Fruit fly (Drosophila melanogaster) whole organism, prepupa: ENCODE measurements around the gene CG6126.

ENCODE experiments used
- Blimp-1 ChIP-seq: fragments of 200-800 bp; sonication (Bioruptor generic); optimal IDR thresholded peaks from 3 replicates; lab custom pipeline; 2017; ENCODE audit warnings: missing biosample characterization, missing genetic modification characterization, mild to moderate bottlenecking, moderate library complexity, missing genetic modification reagents
- CG10631 ChIP-seq: fragments of 200-800 bp; sonication (Bioruptor generic); optimal IDR thresholded peaks from 2 replicates; lab custom pipeline; 2016; ENCODE audit warnings: missing biosample characterization, missing genetic modification characterization
- CG10669 ChIP-seq: fragments of 200-800 bp; sonication (Bioruptor generic); optimal IDR thresholded peaks from 3 replicates; lab custom pipeline; 2018; ENCODE audit warnings: missing biosample characterization, mild to moderate bottlenecking, missing genetic modification characterization, moderate library complexity
- CG11294 ChIP-seq: fragments of 200-800 bp; sonication (Bioruptor generic); IDR thresholded peaks from 2 replicates; pipeline ENCODE4 v1.3.6; 2022; ENCODE audit warnings: missing biosample characterization, missing genetic modification characterization
- CG11902 ChIP-seq: fragments of 200-800 bp; sonication (Bioruptor generic); optimal IDR thresholded peaks from 3 replicates; lab custom pipeline; 2016; ENCODE audit warnings: missing biosample characterization, missing genetic modification characterization
- CG15336 ChIP-seq: fragments of 200-800 bp; sonication (Bioruptor generic); IDR thresholded peaks from 2 replicates; pipeline ENCODE4 v1.3.6; 2022; ENCODE audit warnings: missing biosample characterization, missing genetic modification characterization
- CG1621 ChIP-seq: fragments of 200-800 bp; sonication (Bioruptor generic); optimal IDR thresholded peaks from 3 replicates; lab custom pipeline; 2018; ENCODE audit warnings: missing biosample characterization, mild to moderate bottlenecking, missing genetic modification characterization
- CG16779 ChIP-seq: fragments of 200-800 bp; sonication (Bioruptor generic); optimal IDR thresholded peaks from 3 replicates; lab custom pipeline; 2017; ENCODE audit warnings: missing biosample characterization, mild to moderate bottlenecking, missing genetic modification characterization
- CG3032 ChIP-seq: fragments of 200-800 bp; optimal IDR thresholded peaks from 2 replicates; lab custom pipeline; 2019; ENCODE audit warnings: missing biosample characterization, mild to moderate bottlenecking, missing genetic modification characterization, moderate library complexity
- CG32006 ChIP-seq: fragments of 200-800 bp; sonication (Bioruptor generic); optimal IDR thresholded peaks from 3 replicates; lab custom pipeline; 2017; ENCODE audit warnings: missing biosample characterization, mild to moderate bottlenecking, missing genetic modification characterization
- CG34406 ChIP-seq: fragments of 200-800 bp; sonication (Bioruptor generic); optimal IDR thresholded peaks from 3 replicates; lab custom pipeline; 2016; ENCODE audit warnings: missing biosample characterization, missing genetic modification characterization
- CG3919 ChIP-seq: fragments of 200-800 bp; sonication (Bioruptor generic); optimal IDR thresholded peaks from 3 replicates; lab custom pipeline; 2016; ENCODE audit warnings: missing biosample characterization, missing genetic modification characterization
- CG4318 ChIP-seq: fragments of 200-800 bp; sonication (Bioruptor generic); optimal IDR thresholded peaks from 3 replicates; lab custom pipeline; 2017; ENCODE audit warnings: missing biosample characterization, mild to moderate bottlenecking, missing genetic modification characterization
- CG6163 ChIP-seq: fragments of 200-800 bp; sonication (Bioruptor generic); IDR thresholded peaks from 3 replicates; pipeline ENCODE4 v1.3.6; 2022; ENCODE audit warnings: missing biosample characterization, missing genetic modification characterization
- CG6276 ChIP-seq: fragments of 200-800 bp; sonication (Bioruptor generic); optimal IDR thresholded peaks from 2 replicates; lab custom pipeline; 2017; ENCODE audit warnings: missing biosample characterization, mild to moderate bottlenecking, missing genetic modification characterization
- CG6792 ChIP-seq: fragments of 200-800 bp; sonication (Bioruptor generic); optimal IDR thresholded peaks from 3 replicates; lab custom pipeline; 2016; ENCODE audit warnings: missing biosample characterization, missing genetic modification characterization
- CG6808 ChIP-seq: fragments of 200-800 bp; sonication (Bioruptor generic); optimal IDR thresholded peaks from 3 replicates; lab custom pipeline; 2017; ENCODE audit warnings: missing biosample characterization, missing genetic modification characterization, mild to moderate bottlenecking, moderate library complexity, missing genetic modification reagents
- CG7368 ChIP-seq: fragments of 200-800 bp; sonication (Bioruptor generic); optimal IDR thresholded peaks from 3 replicates; lab custom pipeline; 2016; ENCODE audit warnings: missing biosample characterization, missing genetic modification characterization
- CG8119 ChIP-seq: fragments of 200-800 bp; sonication (Bioruptor generic); IDR thresholded peaks from 3 replicates; pipeline ENCODE4 v1.3.6; 2022; ENCODE audit warnings: missing biosample characterization, missing genetic modification characterization
- CG8319 ChIP-seq: fragments of 200-800 bp; sonication (Bioruptor generic); optimal IDR thresholded peaks from 3 replicates; lab custom pipeline; 2016; ENCODE audit warnings: missing biosample characterization, missing genetic modification characterization
- CG8632 ChIP-seq: fragments of 200-800 bp; sonication (Bioruptor generic); optimal IDR thresholded peaks from 3 replicates; lab custom pipeline; 2016; ENCODE audit warnings: missing biosample characterization, missing genetic modification characterization
- CG9139 ChIP-seq: fragments of 200-800 bp; sonication (Bioruptor generic); optimal IDR thresholded peaks from 3 replicates; lab custom pipeline; 2017; ENCODE audit warnings: missing biosample characterization, mild to moderate bottlenecking, missing genetic modification characterization
- Eip75B ChIP-seq: fragments of 200-800 bp; sonication (Bioruptor generic); optimal IDR thresholded peaks from 3 replicates; lab custom pipeline; 2016; ENCODE audit warnings: missing biosample characterization, missing genetic modification characterization
- Eip78C ChIP-seq: fragments of 200-800 bp; sonication (Bioruptor generic); peaks from one replicate; lab custom pipeline; 2016; ENCODE audit warnings: missing biosample characterization, missing genetic modification characterization
- Ets21C ChIP-seq: fragments of 200-800 bp; sonication (Bioruptor generic); optimal IDR thresholded peaks from 3 replicates; lab custom pipeline; 2016; ENCODE audit warnings: missing biosample characterization, missing genetic modification characterization
- Ets96B ChIP-seq: fragments of 200-800 bp; optimal IDR thresholded peaks from 2 replicates; lab custom pipeline; 2019; ENCODE audit warnings: missing biosample characterization, mild to moderate bottlenecking, missing genetic modification characterization, moderate library complexity
- Hr38 ChIP-seq: sonication (Bioruptor generic); optimal IDR thresholded peaks from 2 replicates; lab custom pipeline; 2016; ENCODE audit warnings: missing biosample characterization, missing genetic modification characterization
- Hr39 ChIP-seq: fragments of 200-800 bp; sonication (Bioruptor generic); optimal IDR thresholded peaks from 2 replicates; lab custom pipeline; 2016; ENCODE audit warnings: missing biosample characterization, missing genetic modification characterization
- Lpt ChIP-seq: fragments of 200-800 bp; sonication (Bioruptor generic); optimal IDR thresholded peaks from 3 replicates; lab custom pipeline; 2016; ENCODE audit warnings: missing biosample characterization, missing genetic modification characterization
- Met ChIP-seq: fragments of 200-800 bp; sonication (Bioruptor generic); optimal IDR thresholded peaks from 3 replicates; lab custom pipeline; 2016; ENCODE audit warnings: missing biosample characterization, missing genetic modification characterization
- Smox ChIP-seq: fragments of 200-800 bp; sonication (Bioruptor generic); optimal IDR thresholded peaks from 3 replicates; lab custom pipeline; 2016; ENCODE audit warnings: missing biosample characterization, missing genetic modification characterization
- Sox102F ChIP-seq: fragments of 200-800 bp; sonication (Bioruptor generic); optimal IDR thresholded peaks from 2 replicates; lab custom pipeline; 2016; ENCODE audit warnings: missing biosample characterization, mild to moderate bottlenecking, missing genetic modification characterization
- Sox15 ChIP-seq: fragments of 200-800 bp; sonication (Bioruptor generic); optimal IDR thresholded peaks from 3 replicates; lab custom pipeline; 2016; ENCODE audit warnings: missing biosample characterization, missing genetic modification characterization
- achi ChIP-seq: fragments of 200-800 bp; sonication (Bioruptor generic); optimal IDR thresholded peaks from 3 replicates; lab custom pipeline; 2016; ENCODE audit warnings: missing biosample characterization, missing genetic modification characterization
- acj6 ChIP-seq: fragments of 200-800 bp; sonication (Bioruptor generic); optimal IDR thresholded peaks from 3 replicates; lab custom pipeline; 2016; ENCODE audit warnings: missing biosample characterization, missing genetic modification characterization
- dac ChIP-seq: fragments of 200-800 bp; sonication (Bioruptor generic); optimal IDR thresholded peaks from 2 replicates; lab custom pipeline; 2017; ENCODE audit warnings: missing biosample characterization, mild to moderate bottlenecking, missing genetic modification characterization
- esn ChIP-seq: fragments of 200-800 bp; sonication (Bioruptor generic); optimal IDR thresholded peaks from 2 replicates; lab custom pipeline; 2016; ENCODE audit warnings: missing biosample characterization, mild to moderate bottlenecking, missing genetic modification characterization, moderate library complexity
- fd59A ChIP-seq: fragments of 200-800 bp; sonication (Bioruptor generic); optimal IDR thresholded peaks from 2 replicates; lab custom pipeline; 2017; ENCODE audit warnings: missing biosample characterization, mild to moderate bottlenecking, missing genetic modification characterization, missing genetic modification reagents
- fd85E ChIP-seq: fragments of 200-800 bp; sonication (Bioruptor generic); optimal IDR thresholded peaks from 3 replicates; lab custom pipeline; 2016; ENCODE audit warnings: missing biosample characterization, missing genetic modification characterization
- fkh ChIP-seq: fragments of 200-800 bp; sonication (Bioruptor generic); optimal IDR thresholded peaks from 3 replicates; lab custom pipeline; 2017; ENCODE audit warnings: missing biosample characterization, mild to moderate bottlenecking, missing genetic modification characterization, moderate library complexity
- lz ChIP-seq: fragments of 200-800 bp; sonication (Bioruptor generic); optimal IDR thresholded peaks from 3 replicates; lab custom pipeline; 2016; ENCODE audit warnings: missing biosample characterization, missing genetic modification characterization
- net ChIP-seq: fragments of 200-800 bp; sonication (Bioruptor generic); optimal IDR thresholded peaks from 3 replicates; lab custom pipeline; 2016; ENCODE audit warnings: missing biosample characterization, missing genetic modification characterization
- pdm3 ChIP-seq: fragments of 200-800 bp; sonication (Bioruptor generic); optimal IDR thresholded peaks from 3 replicates; lab custom pipeline; 2016; ENCODE audit warnings: missing biosample characterization, missing genetic modification characterization
- salr ChIP-seq, 2 experiments: fragments of 200-800 bp; sonication (Bioruptor generic); optimal IDR thresholded peaks; 3 replicates each; lab custom pipeline; 2016 to 2018; ENCODE audit warnings: missing biosample characterization in 2 of 2, missing genetic modification characterization in 2 of 2, mild to moderate bottlenecking in 1 of 2
- svp ChIP-seq: fragments of 200-800 bp; sonication (Bioruptor generic); peaks from one replicate; lab custom pipeline; 2016; ENCODE audit warnings: missing biosample characterization, missing genetic modification characterization
- topi ChIP-seq: fragments of 200-800 bp; sonication (Bioruptor generic); optimal IDR thresholded peaks from 3 replicates; lab custom pipeline; 2016; ENCODE audit warnings: missing biosample characterization, missing genetic modification characterization
- vri ChIP-seq: fragments of 200-800 bp; sonication (Bioruptor generic); optimal IDR thresholded peaks from 3 replicates; lab custom pipeline; 2016; ENCODE audit warnings: missing biosample characterization, mild to moderate bottlenecking, missing genetic modification characterization

The CG6126 gene

DNA sequence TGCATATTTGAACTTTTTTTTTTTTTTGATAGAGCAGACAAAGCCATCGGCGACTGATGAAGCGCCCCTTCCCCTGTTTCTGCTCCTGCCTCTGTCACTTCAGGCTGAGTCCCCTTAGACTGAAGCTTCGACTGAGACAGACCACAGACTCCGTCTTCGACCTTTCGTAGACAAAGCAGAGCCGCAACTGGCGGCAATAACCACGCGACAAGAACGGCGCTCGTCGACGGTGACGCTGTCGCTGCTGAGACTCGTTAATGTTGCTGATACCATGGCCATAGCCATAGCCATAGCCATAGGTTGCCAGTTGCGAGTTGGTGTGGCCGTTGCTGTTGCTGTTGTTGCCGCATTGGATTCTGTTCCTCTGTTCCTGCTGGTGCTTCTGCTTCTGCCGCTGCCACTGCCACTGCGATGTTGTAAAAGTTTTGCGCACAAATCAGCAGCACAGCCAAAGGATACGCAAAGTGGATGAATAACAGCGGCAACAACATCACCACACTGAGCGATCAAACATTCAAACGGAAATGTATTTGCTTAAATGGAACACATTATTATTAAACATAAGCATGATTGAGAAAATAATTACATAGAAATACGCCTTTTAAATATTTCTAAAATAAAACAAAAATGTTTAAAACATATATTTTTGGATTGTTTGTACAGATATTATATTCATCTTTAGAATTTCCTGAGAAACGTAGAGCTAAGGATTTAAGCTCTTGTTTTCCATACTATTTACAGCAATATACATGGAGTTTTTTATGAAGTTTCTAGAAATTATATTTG lies 20.6 kb upstream of the CG6126 start (continued):
- TF ChIP-seq CG16779 (tag; lab: Kevin White, UChicago) (peak; percentile 70), Met (GFP tag; lab: Kevin White, UChicago) (peak; percentile 51), CG6163 (peak; percentile 16; the same call in 1 of the 3 replicates), CG3919 (peak; percentile 74), CG9139 (peak; percentile 39), lz (GFP tag; lab: Kevin White, UChicago) (peak; percentile 3), Ets96B (tag; lab: Kevin White, UChicago) (peak; percentile 92), CG10631 (GFP tag; lab: Kevin White, UChicago) (peak; percentile 88), CG34406 (no peak), CG32006 (GFP tag; lab: Kevin White, UChicago) (peak; percentile 91), CG11294 (no peak), CG10669 (peak; percentile 79), CG6276 (GFP tag; lab: Kevin White, UChicago) (peak; percentile 78), Smox (GFP tag; lab: Kevin White, UChicago) (peak; percentile 16), Hr39 (GFP tag; lab: Kevin White, UChicago) (no peak), esn (GFP tag; lab: Kevin White, UChicago) (peak; percentile 28), Ets21C (GFP tag; lab: Kevin White, UChicago) (no peak), pdm3 (GFP tag; lab: Kevin White, UChicago) (peak; percentile 62), fd59A (GFP tag; lab: Kevin White, UChicago) (no peak), net (GFP tag; lab: Kevin White, UChicago) (peak; percentile 65), vri (GFP tag; lab: Kevin White, UChicago) (no peak), fd85E (GFP tag; lab: Kevin White, UChicago) (no peak), acj6 (GFP tag; lab: Kevin White, UChicago) (peak; percentile 63), dac (GFP tag; lab: Kevin White, UChicago) (peak; percentile 69), topi (GFP tag; lab: Kevin White, UChicago) (peak; percentile 48), CG3032 (tag; lab: Kevin White, UChicago) (peak; percentile 87), CG1621 (tag; lab: Kevin White, UChicago) (peak; percentile 24), fkh (GFP tag; lab: Kevin White, UChicago) (no peak), Lpt (GFP tag; lab: Kevin White, UChicago) (peak; percentile 70), CG6808 (peak; percentile 74), salr (GFP tag; optimal IDR thresholded peaks at IDR 0.05; lab: Kevin White, UChicago) (peak in 1 of 2 experiments; percentile 89), CG6792 (peak; percentile 38), Hr38 (GFP tag; lab: Kevin White, UChicago) (no peak), Eip78C (GFP tag; lab: Kevin White, UChicago) (peak; percentile 90), CG11902 (GFP tag; lab: Kevin White, UChicago) (no peak), CG8632 (GFP tag; lab: Kevin White, UChicago) (peak; percentile 61), CG15336 (GFP tag; lab: Robert Waterston, UW) (no peak; the same call in 1 of the 2 replicates), svp (GFP tag; lab: Kevin White, UChicago) (peak; percentile 74), Eip75B (GFP tag; lab: Kevin White, UChicago) (peak; percentile 60)

DNA sequence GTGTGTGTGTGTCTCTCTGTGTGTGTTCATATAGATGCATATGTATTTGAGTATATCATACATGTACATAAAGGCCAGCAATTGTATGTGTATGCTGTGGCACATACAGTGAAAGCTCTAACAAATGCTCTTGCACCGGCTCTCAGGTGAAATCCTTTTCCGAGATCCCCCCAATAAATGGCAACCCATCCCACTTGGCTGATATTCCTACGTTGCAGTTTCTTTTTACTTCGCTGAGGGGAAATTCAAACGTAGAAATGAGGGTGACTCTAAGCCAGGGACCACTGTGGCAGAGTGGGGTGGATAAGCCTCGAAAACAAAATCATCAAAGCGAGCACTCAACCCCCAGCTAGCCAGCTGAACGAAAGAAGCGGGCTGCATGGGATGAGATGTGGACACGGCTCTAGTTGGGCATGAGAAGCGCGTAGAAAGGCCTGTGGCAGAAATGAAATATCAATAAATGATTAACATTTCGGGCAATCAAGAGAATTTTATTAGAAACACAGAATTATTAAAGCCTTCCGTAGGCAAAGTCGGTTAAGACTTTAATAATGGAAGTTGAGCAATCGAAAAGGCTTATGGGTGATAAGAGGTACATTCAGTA lies 19.5 kb upstream of the CG6126 start:
- peak; percentile 85 for TF ChIP-seq Blimp-1
- TF ChIP-seq CG7368 (GFP tag; lab: Kevin White, UChicago), result peak; percentile 99
- TF ChIP-seq Hr39 (GFP tag; lab: Kevin White, UChicago), result peak; percentile 98
- peak; percentile 96 for TF ChIP-seq Sox102F (GFP tag; lab: Kevin White, UChicago)
- TF ChIP-seq CG6808, result peak; percentile 85
- TF ChIP-seq CG8119, result peak; percentile 99
- peak; percentile 87 for TF ChIP-seq CG8319
- peak; percentile 92 for TF ChIP-seq CG4318
- peak; percentile 96 for TF ChIP-seq topi (GFP tag; lab: Kevin White, UChicago)
- peak; percentile 89 for TF ChIP-seq Sox15 (GFP tag; lab: Kevin White, UChicago)
- TF ChIP-seq Ets96B (tag; lab: Kevin White, UChicago), result peak; percentile 97
- TF ChIP-seq lz (GFP tag; lab: Kevin White, UChicago), result peak; percentile 97
- TF ChIP-seq CG10631 (GFP tag; lab: Kevin White, UChicago), result peak; percentile 94
- peak; percentile 91 for TF ChIP-seq CG3032 (tag; lab: Kevin White, UChicago)
- peak; percentile 96 for TF ChIP-seq CG6792
- TF ChIP-seq Smox (GFP tag; lab: Kevin White, UChicago), result peak; percentile 94
- TF ChIP-seq Met (GFP tag; lab: Kevin White, UChicago), result peak; percentile 97
- peak; percentile 99 for TF ChIP-seq svp (GFP tag; lab: Kevin White, UChicago)
- peak; percentile 85 for TF ChIP-seq CG34406
- peak; percentile 98 for TF ChIP-seq Hr38 (GFP tag; lab: Kevin White, UChicago)
- peak; percentile 92 for TF ChIP-seq fd59A (GFP tag; lab: Kevin White, UChicago)
- peak; percentile 94 for TF ChIP-seq achi (GFP tag; lab: Kevin White, UChicago)
